Fruit fly (Drosophila melanogaster) whole organism, embryonic: ENCODE measurements around the gene ND-B17.

ENCODE experiments used
- Abd-B ChIP-seq: fragments of 200-800 bp; sonication (Bioruptor generic); optimal IDR thresholded peaks from 2 replicates; lab custom pipeline; 2018; ENCODE audit warnings: missing biosample characterization, mild to moderate bottlenecking, missing genetic modification characterization, moderate library complexity
- Aef1 ChIP-seq: fragments of 200-800 bp; sonication (Bioruptor generic); IDR thresholded peaks from 3 replicates; pipeline ENCODE4 v1.3.6; 2022; ENCODE audit warnings: missing biosample characterization, missing genetic modification characterization
- Atf6 ChIP-seq: fragments of 200-800 bp; sonication (Bioruptor generic); IDR thresholded peaks from 2 replicates; pipeline ENCODE4 v1.3.6; 2022; ENCODE audit warnings: missing biosample characterization, missing genetic modification characterization
- B-H2 ChIP-seq: fragments of 200-800 bp; sonication (Bioruptor generic); optimal IDR thresholded peaks from 2 replicates; lab custom pipeline; 2018; ENCODE audit warnings: missing biosample characterization, mild to moderate bottlenecking, missing genetic modification characterization
- C15 ChIP-seq: fragments of 200-800 bp; sonication (Bioruptor generic); IDR thresholded peaks from 3 replicates; pipeline ENCODE4 v1.3.6; 2022; ENCODE audit warnings: missing biosample characterization, missing genetic modification characterization
- CG10209 ChIP-seq: fragments of 200-800 bp; sonication (Bioruptor generic); optimal IDR thresholded peaks from 3 replicates; lab custom pipeline; 2017; ENCODE audit warnings: missing biosample characterization, mild to moderate bottlenecking, missing genetic modification characterization, missing genetic modification reagents
- CG12769 ChIP-seq: fragments of 200-800 bp; sonication (Bioruptor generic); optimal IDR thresholded peaks from 2 replicates; lab custom pipeline; 2019; ENCODE audit warnings: missing biosample characterization, mild to moderate bottlenecking, missing genetic modification characterization, moderate library complexity
- CG14965 ChIP-seq: fragments of 200-800 bp; sonication (Bioruptor generic); optimal IDR thresholded peaks from 2 replicates; lab custom pipeline; 2016; ENCODE audit warnings: missing biosample characterization, missing genetic modification characterization, borderline replicate concordance
- CG15514 ChIP-seq: fragments of 200-800 bp; sonication (Bioruptor generic); optimal IDR thresholded peaks from 3 replicates; lab custom pipeline; 2017; ENCODE audit warnings: missing biosample characterization, missing genetic modification characterization, mild to moderate bottlenecking, moderate library complexity, missing genetic modification reagents
- CG15601 ChIP-seq: fragments of 200-800 bp; sonication (Bioruptor generic); optimal IDR thresholded peaks from 3 replicates; lab custom pipeline; 2019; ENCODE audit warnings: missing biosample characterization, mild to moderate bottlenecking, missing genetic modification characterization, moderate library complexity
- CG17361 ChIP-seq: fragments of 200-800 bp; sonication (Bioruptor generic); IDR thresholded peaks from 3 replicates; pipeline ENCODE4 v1.3.6; 2022; ENCODE audit warnings: missing biosample characterization, missing genetic modification characterization
- CG1792 ChIP-seq: fragments of 200-800 bp; sonication (Bioruptor generic); optimal IDR thresholded peaks from 2 replicates; lab custom pipeline; 2016; ENCODE audit warnings: missing biosample characterization, missing genetic modification characterization
- CG2116 ChIP-seq: fragments of 200-800 bp; sonication (Bioruptor generic); optimal IDR thresholded peaks from 3 replicates; lab custom pipeline; 2018; ENCODE audit warnings: missing biosample characterization, mild to moderate bottlenecking, missing genetic modification characterization
- CG2678 ChIP-seq: fragments of 200-800 bp; sonication (Bioruptor generic); optimal IDR thresholded peaks from 3 replicates; lab custom pipeline; 2019; ENCODE audit warnings: missing biosample characterization, mild to moderate bottlenecking, missing genetic modification characterization, moderate library complexity
- CG31388 ChIP-seq: fragments of 200-800 bp; sonication (Bioruptor generic); optimal IDR thresholded peaks from 2 replicates; lab custom pipeline; 2016; ENCODE audit warnings: missing biosample characterization, missing genetic modification characterization
- CG32772 ChIP-seq: fragments of 200-800 bp; sonication (Bioruptor generic); IDR thresholded peaks from 2 replicates; pipeline ENCODE4 v1.3.6; 2022; ENCODE audit warnings: missing biosample characterization, missing genetic modification characterization
- CG33213 ChIP-seq: fragments of 200-800 bp; sonication (Bioruptor generic); optimal IDR thresholded peaks from 3 replicates; lab custom pipeline; 2016; ENCODE audit warnings: missing biosample characterization, missing genetic modification characterization
- CG4617 ChIP-seq: fragments of 200-800 bp; sonication (Bioruptor generic); optimal IDR thresholded peaks from 3 replicates; lab custom pipeline; 2016; ENCODE audit warnings: missing biosample characterization, missing genetic modification characterization, borderline replicate concordance
- CG8359 ChIP-seq: fragments of 200-800 bp; sonication (Bioruptor generic); optimal IDR thresholded peaks from 2 replicates; lab custom pipeline; 2017; ENCODE audit warnings: missing biosample characterization, mild to moderate bottlenecking, missing genetic modification characterization, borderline replicate concordance
- CoRest ChIP-seq: fragments of 200-800 bp; sonication (Bioruptor generic); optimal IDR thresholded peaks from 3 replicates; lab custom pipeline; 2018; ENCODE audit warnings: missing biosample characterization, mild to moderate bottlenecking, missing genetic modification characterization, moderate library complexity
- Dip3 ChIP-seq: fragments of 200-800 bp; sonication (Bioruptor generic); optimal IDR thresholded peaks from 3 replicates; lab custom pipeline; 2016; ENCODE audit warnings: missing biosample characterization, missing genetic modification characterization
- E2f1 ChIP-seq: fragments of 200-800 bp; sonication (Bioruptor generic); IDR thresholded peaks from 2 replicates; pipeline ENCODE4 v1.3.6; 2022; ENCODE audit warnings: missing biosample characterization, missing genetic modification characterization
- Ets65A ChIP-seq: fragments of 200-800 bp; sonication (Bioruptor generic); peaks from one replicate; lab custom pipeline; 2016; ENCODE audit warnings: missing biosample characterization, missing genetic modification characterization
- Fer2 ChIP-seq: fragments of 200-800 bp; sonication (Bioruptor generic); optimal IDR thresholded peaks from 2 replicates; lab custom pipeline; 2018; ENCODE audit warnings: missing biosample characterization, mild to moderate bottlenecking, missing genetic modification characterization, moderate library complexity
- HLH3B ChIP-seq: fragments of 200-800 bp; sonication (Bioruptor generic); IDR thresholded peaks from 2 replicates; pipeline ENCODE4 v1.3.6; 2022; ENCODE audit warnings: missing biosample characterization, missing genetic modification characterization
- Rx ChIP-seq: fragments of 200-800 bp; sonication (Bioruptor generic); IDR thresholded peaks from 2 replicates; pipeline ENCODE4 v1.3.6; 2022; ENCODE audit warnings: missing biosample characterization, missing genetic modification characterization
- Stat92E ChIP-seq, 3 experiments: fragments of >200 bp in 2 of 3; fragments of 200-800 bp in 1 of 3; sonication (Bioruptor generic) in 1 of 3; optimal IDR thresholded peaks; 2 replicates each; lab custom pipeline; 2017 to 2019; ENCODE audit warnings: missing biosample characterization in 3 of 3, missing genetic modification characterization in 3 of 3, mild to moderate bottlenecking in 1 of 3, moderate library complexity in 1 of 3
- Vsx1 ChIP-seq: fragments of 200-800 bp; sonication (Bioruptor generic); optimal IDR thresholded peaks from 2 replicates; lab custom pipeline; 2017; ENCODE audit warnings: missing biosample characterization, mild to moderate bottlenecking, missing genetic modification characterization, missing genetic modification reagents
- al ChIP-seq: fragments of 200-800 bp; sonication (Bioruptor generic); IDR thresholded peaks from 2 replicates; pipeline ENCODE4 v1.3.6; 2022; ENCODE audit warnings: missing biosample characterization, missing genetic modification characterization
- aop ChIP-seq: fragments of 200-800 bp; sonication (Bioruptor generic); IDR thresholded peaks from 2 replicates; pipeline ENCODE4 v1.3.6; 2022; ENCODE audit warnings: missing biosample characterization, missing genetic modification characterization
- ap ChIP-seq: fragments of 200-800 bp; sonication (Bioruptor generic); IDR thresholded peaks from 2 replicates; pipeline ENCODE4 v1.3.6; 2022; ENCODE audit warnings: missing biosample characterization, missing genetic modification characterization
- chif ChIP-seq, 2 experiments: fragments of 200-800 bp; sonication (Bioruptor generic); optimal IDR thresholded peaks; 3 replicates each; lab custom pipeline; 2016; ENCODE audit warnings: missing biosample characterization in 2 of 2, missing genetic modification characterization in 2 of 2
- dan ChIP-seq: fragments of 200-800 bp; sonication (Bioruptor generic); IDR thresholded peaks from 2 replicates; pipeline ENCODE4 v1.3.6; 2022; ENCODE audit warnings: missing biosample characterization, missing genetic modification characterization
- esg ChIP-seq: fragments of 200-800 bp; sonication (Bioruptor generic); conservative IDR thresholded peaks from 2 replicates; pipeline ENCODE4 v1.3.6; 2022; ENCODE audit warnings: missing biosample characterization, missing genetic modification characterization
- gce ChIP-seq: fragments of 200-800 bp; sonication (Bioruptor generic); IDR thresholded peaks from 3 replicates; pipeline ENCODE4 v1.3.6; 2022; ENCODE audit warnings: missing biosample characterization, missing genetic modification characterization
- grau ChIP-seq: fragments of 200-800 bp; optimal IDR thresholded peaks from 3 replicates; lab custom pipeline; 2019; ENCODE audit warnings: missing biosample characterization, mild to moderate bottlenecking, missing genetic modification characterization, moderate library complexity
- inv ChIP-seq: fragments of 200-800 bp; sonication (Bioruptor generic); IDR thresholded peaks from 2 replicates; pipeline ENCODE4 v1.3.6; 2022; ENCODE audit warnings: missing biosample characterization, missing genetic modification characterization; ENCODE audit not compliant: partially characterized antibody
- nau ChIP-seq: fragments of 200-800 bp; sonication (Bioruptor generic); optimal IDR thresholded peaks from 3 replicates; lab custom pipeline; 2017; ENCODE audit warnings: missing biosample characterization, mild to moderate bottlenecking, missing genetic modification characterization, missing genetic modification reagents
- odd ChIP-seq: fragments of 200-800 bp; sonication (Bioruptor generic); optimal IDR thresholded peaks from 2 replicates; lab custom pipeline; 2017; ENCODE audit warnings: missing biosample characterization, mild to moderate bottlenecking, missing genetic modification characterization
- sc ChIP-seq, 3 experiments: fragments of >200 bp in 2 of 3; fragments of 200-800 bp in 1 of 3; sonication (Bioruptor generic) in 1 of 3; optimal IDR thresholded peaks; 2 replicates in 2 of 3; 3 replicates in 1 of 3; lab custom pipeline; 2017; ENCODE audit warnings: mild to moderate bottlenecking in 1 of 3, missing biosample characterization in 1 of 3, missing genetic modification characterization in 1 of 3, missing genetic modification reagents in 1 of 3
- shn ChIP-seq: fragments of 200-800 bp; sonication (Bioruptor generic); optimal IDR thresholded peaks from 3 replicates; lab custom pipeline; 2016; ENCODE audit warnings: missing biosample characterization, missing genetic modification characterization
- sqz ChIP-seq: fragments of 200-800 bp; sonication (Bioruptor generic); optimal IDR thresholded peaks from 3 replicates; lab custom pipeline; 2018; ENCODE audit warnings: missing biosample characterization, mild to moderate bottlenecking, missing genetic modification characterization
- ssp ChIP-seq: fragments of 200-800 bp; sonication (Bioruptor generic); IDR thresholded peaks from 2 replicates; pipeline ENCODE4 v1.3.6; 2022; ENCODE audit warnings: missing biosample characterization, missing genetic modification characterization
- tll ChIP-seq, 2 experiments: fragments of 200-800 bp in 1 of 2; fragments of >200 bp in 1 of 2; sonication (Bioruptor generic) in 1 of 2; optimal IDR thresholded peaks; 2 replicates each; lab custom pipeline; 2017 to 2019; ENCODE audit warnings: missing biosample characterization in 2 of 2, missing genetic modification characterization in 2 of 2, mild to moderate bottlenecking in 1 of 2, moderate library complexity in 1 of 2
- trem ChIP-seq: fragments of 200-800 bp; optimal IDR thresholded peaks from 3 replicates; lab custom pipeline; 2019; ENCODE audit warnings: missing biosample characterization, mild to moderate bottlenecking, missing genetic modification characterization, moderate library complexity
- vfl ChIP-seq: fragments of 200-800 bp; sonication (Bioruptor generic); optimal IDR thresholded peaks from 2 replicates; lab custom pipeline; 2016; ENCODE audit warnings: missing biosample characterization, missing genetic modification characterization
- zfh2 ChIP-seq: fragments of 200-800 bp; sonication (Bioruptor generic); optimal IDR thresholded peaks from 2 replicates; lab custom pipeline; 2016; ENCODE audit warnings: missing biosample characterization, missing genetic modification characterization

Gene ND-B17

dm6 chr2L:15761409-15762407, 10.8 kb upstream of the ND-B17 start (continued):
- TF ChIP-seq ssp (GFP tag; lab: Robert Waterston, UW) (peak; percentile 60), sqz (GFP tag; lab: Kevin White, UChicago) (no peak), CG2116 (GFP tag; lab: Kevin White, UChicago) (no peak), gce (GFP tag; lab: Robert Waterston, UW) (peak; percentile 65; the same call in 1 of the 3 replicates), al (peak; percentile 39; the same call in 1 of the 2 replicates), CG8359 (peak; percentile 21), sc (optimal IDR thresholded peaks at IDR 0.05; lab: Kevin White, UChicago) (no peak), sc (GFP tag; optimal IDR thresholded peaks at IDR 0.05; lab: Kevin White, UChicago) (peak; percentile 45), aop (GFP tag; lab: Robert Waterston, UW) (0 out of 2 replicates have a peak, but pooled peaks have one; percentile 4), odd (peak; percentile 59), shn (peak; percentile 37), grau (peak; percentile 75), CG10209 (peak; percentile 75), zfh2 (GFP tag; lab: Kevin White, UChicago) (no peak), tll (GFP tag; optimal IDR thresholded peaks at IDR 0.05; lab: Kevin White, UChicago) (peak in 1 of 2 experiments; percentile 29), esg (peak; percentile 80), vfl (GFP tag; lab: Kevin White, UChicago) (peak; percentile 1), CG4617 (peak; percentile 3), chif (GFP tag; optimal IDR thresholded peaks at IDR 0.05; lab: Kevin White, UChicago) (peak; percentile 30 to 61), CG31388 (GFP tag; lab: Kevin White, UChicago) (peak; percentile 22), CG1792 (peak; percentile 36), Fer2 (tag; lab: Kevin White, UChicago) (peak; percentile 17), E2f1 (GFP tag; lab: Robert Waterston, UW) (peak; percentile 85), CG17361 (GFP tag; lab: Robert Waterston, UW) (peak; percentile 89), inv (GFP tag; lab: Robert Waterston, UW) (no peak), Dip3 (GFP tag; lab: Kevin White, UChicago) (no peak), Aef1 (GFP tag; lab: Robert Waterston, UW) (peak; percentile 87), CG12769 (tag; lab: Kevin White, UChicago) (no peak), CG2678 (peak; percentile 86), nau (no peak), CG15601 (tag; lab: Kevin White, UChicago) (peak; percentile 66), Vsx1 (GFP tag; lab: Kevin White, UChicago) (no peak), Atf6 (GFP tag; lab: Robert Waterston, UW) (peak; percentile 74), Ets65A (GFP tag; lab: Kevin White, UChicago) (peak; percentile 88), CG32772 (peak; percentile 80), CG14965 (GFP tag; lab: Kevin White, UChicago) (no peak), Abd-B (GFP tag; lab: Kevin White, UChicago) (peak; percentile 55), trem (tag; lab: Kevin White, UChicago) (peak; percentile 76), C15 (peak; percentile 67; the same call in 2 of the 3 replicates), Stat92E (GFP tag; optimal IDR thresholded peaks at IDR 0.05; lab: Kevin White, UChicago) (no peak), Rx (no peak), HLH3B (GFP tag; lab: Robert Waterston, UW) (peak; percentile 82), CoRest (tag; lab: Kevin White, UChicago) (peak; percentile 78), dan (GFP tag; lab: Robert Waterston, UW) (no peak), ap (GFP tag; lab: Robert Waterston, UW) (peak; percentile 82), B-H2 (GFP tag; lab: Kevin White, UChicago) (no peak), CG33213 (peak; percentile 28), CG15514 (GFP tag; lab: Kevin White, UChicago) (peak; percentile 11)
